Fruit fly (Drosophila melanogaster) whole organism, embryonic: ENCODE measurements around the gene CG14961.

Experiments used
- Aef1 ChIP-seq: fragments of 200-800 bp; sonication (Bioruptor generic); IDR thresholded peaks from 3 replicates; pipeline ENCODE4 v1.3.6; 2022; ENCODE audit warnings: missing biosample characterization, missing genetic modification characterization
- Antp ChIP-seq: fragments of 200-800 bp; sonication (Bioruptor generic); optimal IDR thresholded peaks from 3 replicates; lab custom pipeline; 2016; ENCODE audit warnings: missing biosample characterization, missing genetic modification characterization
- CG10267 ChIP-seq: fragments of 200-800 bp; sonication (Bioruptor generic); optimal IDR thresholded peaks from 2 replicates; lab custom pipeline; 2018; ENCODE audit warnings: missing biosample characterization, mild to moderate bottlenecking, missing genetic modification characterization, moderate library complexity
- CG10654 ChIP-seq: fragments of 200-800 bp; sonication (Bioruptor generic); optimal IDR thresholded peaks from 2 replicates; lab custom pipeline; 2016; ENCODE audit warnings: missing biosample characterization, missing genetic modification characterization
- CG11504 ChIP-seq: fragments of 200-800 bp; sonication (Bioruptor generic); optimal IDR thresholded peaks from 3 replicates; lab custom pipeline; 2019; ENCODE audit warnings: missing biosample characterization, mild to moderate bottlenecking, missing genetic modification characterization, moderate library complexity
- CG12071 ChIP-seq: fragments of 200-800 bp; sonication (Bioruptor generic); optimal IDR thresholded peaks from 3 replicates; lab custom pipeline; 2018; ENCODE audit warnings: missing biosample characterization, mild to moderate bottlenecking, missing genetic modification characterization
- CG12104 ChIP-seq: fragments of 200-800 bp; sonication (Bioruptor generic); optimal IDR thresholded peaks from 3 replicates; lab custom pipeline; 2016; ENCODE audit warnings: missing biosample characterization, missing genetic modification characterization
- CG1529 ChIP-seq: fragments of 200-800 bp; sonication (Bioruptor generic); optimal IDR thresholded peaks from 3 replicates; lab custom pipeline; 2018; ENCODE audit warnings: missing biosample characterization, missing genetic modification characterization
- CG16779 ChIP-seq: fragments of 200-800 bp; sonication (Bioruptor generic); IDR thresholded peaks from 2 replicates; pipeline ENCODE4 v1.3.6; 2022; ENCODE audit warnings: missing biosample characterization, missing genetic modification characterization
- CG18599 ChIP-seq: fragments of 200-800 bp; sonication (Bioruptor generic); optimal IDR thresholded peaks from 3 replicates; lab custom pipeline; 2017; ENCODE audit warnings: missing biosample characterization, missing genetic modification characterization, mild to moderate bottlenecking, moderate library complexity, missing genetic modification reagents
- CG2889 ChIP-seq: fragments of 200-800 bp; sonication (Bioruptor generic); IDR thresholded peaks from 3 replicates; pipeline ENCODE4 v1.3.6; 2022; ENCODE audit warnings: missing biosample characterization, missing genetic modification characterization
- CG4730 ChIP-seq: fragments of 200-800 bp; sonication (Bioruptor generic); IDR thresholded peaks from 2 replicates; pipeline ENCODE4 v1.3.6; 2022; ENCODE audit warnings: missing biosample characterization, missing genetic modification characterization
- CG5180 ChIP-seq: fragments of 200-800 bp; sonication (Bioruptor generic); optimal IDR thresholded peaks from 3 replicates; lab custom pipeline; 2017; ENCODE audit warnings: missing biosample characterization, missing genetic modification characterization, mild to moderate bottlenecking, moderate library complexity, missing genetic modification reagents
- CG5953 ChIP-seq: fragments of 200-800 bp; sonication (Bioruptor generic); IDR thresholded peaks from 2 replicates; pipeline ENCODE4 v1.3.6; 2022; ENCODE audit warnings: missing biosample characterization, missing genetic modification characterization
- CG6254 ChIP-seq: fragments of 200-800 bp; sonication (Bioruptor generic); optimal IDR thresholded peaks from 3 replicates; lab custom pipeline; 2017; ENCODE audit warnings: mild to moderate bottlenecking, missing biosample characterization, missing genetic modification reagents, missing genetic modification characterization
- CG8478 ChIP-seq: fragments of >200 bp; optimal IDR thresholded peaks from 2 replicates; lab custom pipeline; 2018
- CoRest ChIP-seq: fragments of 200-800 bp; sonication (Bioruptor generic); optimal IDR thresholded peaks from 3 replicates; lab custom pipeline; 2018; ENCODE audit warnings: missing biosample characterization, mild to moderate bottlenecking, missing genetic modification characterization, moderate library complexity
- Deaf1 ChIP-seq: fragments of 200-800 bp; optimal IDR thresholded peaks from 3 replicates; lab custom pipeline; 2019; ENCODE audit warnings: missing biosample characterization, mild to moderate bottlenecking, missing genetic modification characterization, moderate library complexity
- Dp ChIP-seq: fragments of 200-800 bp; sonication (Bioruptor generic); optimal IDR thresholded peaks from 2 replicates; lab custom pipeline; 2018; ENCODE audit warnings: missing biosample characterization, mild to moderate bottlenecking, missing genetic modification characterization, moderate library complexity
- Fer3 ChIP-seq: fragments of 200-800 bp; sonication (Bioruptor generic); optimal IDR thresholded peaks from 2 replicates; lab custom pipeline; 2018; ENCODE audit warnings: missing biosample characterization, mild to moderate bottlenecking, missing genetic modification characterization, moderate library complexity
- MBD-R2 ChIP-seq: fragments of 200-800 bp; sonication (Bioruptor generic); IDR thresholded peaks from 2 replicates; pipeline ENCODE4 v1.3.6; 2022; ENCODE audit warnings: missing biosample characterization, missing genetic modification characterization
- Med ChIP-seq: fragments of 200-800 bp; sonication (Bioruptor generic); peaks from one replicate; lab custom pipeline; 2016; ENCODE audit warnings: missing biosample characterization, missing genetic modification characterization, mild to moderate bottlenecking, inconsistent platforms, moderate library complexity
- Ptx1 ChIP-seq: fragments of 200-800 bp; sonication (Bioruptor generic); IDR thresholded peaks from 2 replicates; pipeline ENCODE4 v1.3.6; 2022; ENCODE audit warnings: missing biosample characterization, missing genetic modification characterization
- Tbp ChIP-seq: fragments of >200 bp; optimal IDR thresholded peaks from 2 replicates; lab custom pipeline; 2018; ENCODE audit warnings: missing biosample characterization, missing genetic modification characterization
- Usf ChIP-seq: fragments of 200-800 bp; sonication (Bioruptor generic); optimal IDR thresholded peaks from 2 replicates; lab custom pipeline; 2017; ENCODE audit warnings: missing genotype, missing biosample characterization, missing genetic modification characterization
- Xbp1 ChIP-seq: fragments of 200-800 bp; sonication (Bioruptor generic); optimal IDR thresholded peaks from 3 replicates; lab custom pipeline; 2016; ENCODE audit warnings: missing biosample characterization, mild to moderate bottlenecking, missing genetic modification characterization
- Xrp1 ChIP-seq: fragments of 200-800 bp; sonication (Bioruptor generic); IDR thresholded peaks from 2 replicates; pipeline ENCODE4 v1.3.6; 2022; ENCODE audit warnings: missing biosample characterization, missing genetic modification characterization
- aop ChIP-seq: fragments of 200-800 bp; sonication (Bioruptor generic); IDR thresholded peaks from 2 replicates; pipeline ENCODE4 v1.3.6; 2022; ENCODE audit warnings: missing biosample characterization, missing genetic modification characterization
- ara ChIP-seq: fragments of 200-800 bp; sonication (Bioruptor generic); IDR thresholded peaks from 2 replicates; pipeline ENCODE4 v1.3.6; 2022; ENCODE audit warnings: missing biosample characterization, missing genetic modification characterization
- ato ChIP-seq: fragments of 200-800 bp; sonication (Bioruptor generic); IDR thresholded peaks from 2 replicates; pipeline ENCODE4 v1.3.6; 2022; ENCODE audit warnings: missing biosample characterization, missing genetic modification characterization; ENCODE audit not compliant: partially characterized antibody
- az2 ChIP-seq: fragments of 200-800 bp; sonication (Bioruptor generic); optimal IDR thresholded peaks from 3 replicates; lab custom pipeline; 2016; ENCODE audit warnings: missing biosample characterization, missing genetic modification characterization
- cwo ChIP-seq: fragments of 200-800 bp; sonication (Bioruptor generic); optimal IDR thresholded peaks from 3 replicates; lab custom pipeline; 2017; ENCODE audit warnings: missing biosample characterization, missing genetic modification characterization, mild to moderate bottlenecking, moderate library complexity, missing genetic modification reagents
- dmrt11E ChIP-seq: fragments of 200-800 bp; sonication (Bioruptor generic); optimal IDR thresholded peaks from 3 replicates; lab custom pipeline; 2018; ENCODE audit warnings: missing biosample characterization, mild to moderate bottlenecking, missing genetic modification characterization, moderate library complexity
- dmrt99B ChIP-seq: fragments of 200-800 bp; sonication (Bioruptor generic); optimal IDR thresholded peaks from 2 replicates; lab custom pipeline; 2018; ENCODE audit warnings: missing biosample characterization, mild to moderate bottlenecking, missing genetic modification characterization, moderate library complexity
- dpn ChIP-seq, 2 experiments: fragments of 200-800 bp; sonication (Bioruptor generic); optimal IDR thresholded peaks; 3 replicates each; lab custom pipeline; 2016; ENCODE audit warnings: missing biosample characterization in 2 of 2, missing genetic modification characterization in 2 of 2
- fd96Cb ChIP-seq: fragments of 200-800 bp; sonication (Bioruptor generic); optimal IDR thresholded peaks from 2 replicates; lab custom pipeline; 2018; ENCODE audit warnings: missing biosample characterization, mild to moderate bottlenecking, missing genetic modification characterization, moderate library complexity
- gsb-n ChIP-seq: fragments of 200-800 bp; sonication (Bioruptor generic); optimal IDR thresholded peaks from 3 replicates; lab custom pipeline; 2018; ENCODE audit warnings: missing biosample characterization, mild to moderate bottlenecking, missing genetic modification characterization
- inv ChIP-seq: fragments of 200-800 bp; sonication (Bioruptor generic); IDR thresholded peaks from 2 replicates; pipeline ENCODE4 v1.3.6; 2022; ENCODE audit warnings: missing biosample characterization, missing genetic modification characterization; ENCODE audit not compliant: partially characterized antibody
- lola ChIP-seq, 3 experiments: fragments of >200 bp in 2 of 3; fragments of 200-800 bp in 1 of 3; sonication (Bioruptor generic) in 1 of 3; optimal IDR thresholded peaks; 2 replicates each; lab custom pipeline; 2017 to 2019; ENCODE audit warnings: missing biosample characterization in 3 of 3, missing genetic modification characterization in 3 of 3, mild to moderate bottlenecking in 1 of 3, moderate library complexity in 1 of 3
- nmo ChIP-seq: fragments of 200-800 bp; sonication (Bioruptor generic); optimal IDR thresholded peaks from 2 replicates; lab custom pipeline; 2018; ENCODE audit warnings: missing biosample characterization, mild to moderate bottlenecking, missing genetic modification characterization, moderate library complexity
- odd ChIP-seq: fragments of 200-800 bp; sonication (Bioruptor generic); optimal IDR thresholded peaks from 2 replicates; lab custom pipeline; 2017; ENCODE audit warnings: missing biosample characterization, mild to moderate bottlenecking, missing genetic modification characterization
- pb ChIP-seq: fragments of 200-800 bp; sonication (Bioruptor generic); optimal IDR thresholded peaks from 3 replicates; lab custom pipeline; 2016; ENCODE audit warnings: missing biosample characterization, missing genetic modification characterization
- pum ChIP-seq: fragments of 200-800 bp; sonication (Bioruptor generic); optimal IDR thresholded peaks from 2 replicates; lab custom pipeline; 2016; ENCODE audit warnings: missing biosample characterization, missing genetic modification characterization
- slbo ChIP-seq: fragments of 200-800 bp; sonication (Bioruptor generic); IDR thresholded peaks from 2 replicates; pipeline ENCODE4 v1.3.6; 2022; ENCODE audit warnings: missing biosample characterization, missing genetic modification characterization
- stc ChIP-seq: fragments of 200-800 bp; sonication (Bioruptor generic); IDR thresholded peaks from 2 replicates; pipeline ENCODE4 v1.3.6; 2022; ENCODE audit warnings: missing biosample characterization, missing genetic modification characterization
- sug ChIP-seq: fragments of 200-800 bp; optimal IDR thresholded peaks from 2 replicates; lab custom pipeline; 2019; ENCODE audit warnings: missing biosample characterization, mild to moderate bottlenecking, missing genetic modification characterization, moderate library complexity
- tin ChIP-seq: fragments of 200-800 bp; sonication (Bioruptor generic); optimal IDR thresholded peaks from 3 replicates; lab custom pipeline; 2016; ENCODE audit warnings: missing biosample characterization, missing genetic modification characterization
- toy ChIP-seq: fragments of 200-800 bp; sonication (Bioruptor generic); IDR thresholded peaks from 2 replicates; pipeline ENCODE4 v1.3.6; 2022; ENCODE audit warnings: missing biosample characterization, missing genetic modification characterization
- vvl ChIP-seq: fragments of 200-800 bp; sonication (Bioruptor generic); IDR thresholded peaks from 2 replicates; pipeline ENCODE4 v1.3.6; 2022; ENCODE audit warnings: missing biosample characterization, missing genetic modification characterization
- yki ChIP-seq: fragments of >200 bp; optimal IDR thresholded peaks from 3 replicates; lab custom pipeline; 2018
- z ChIP-seq: fragments of 200-800 bp; sonication (Bioruptor generic); IDR thresholded peaks from 3 replicates; pipeline ENCODE4 v1.3.6; 2022; ENCODE audit warnings: missing biosample characterization, missing genetic modification characterization
- zf30C ChIP-seq: fragments of 200-800 bp; sonication (Bioruptor generic); optimal IDR thresholded peaks from 3 replicates; lab custom pipeline; 2018; ENCODE audit warnings: missing biosample characterization, mild to moderate bottlenecking, missing genetic modification characterization

The CG14961 gene

DNA sequence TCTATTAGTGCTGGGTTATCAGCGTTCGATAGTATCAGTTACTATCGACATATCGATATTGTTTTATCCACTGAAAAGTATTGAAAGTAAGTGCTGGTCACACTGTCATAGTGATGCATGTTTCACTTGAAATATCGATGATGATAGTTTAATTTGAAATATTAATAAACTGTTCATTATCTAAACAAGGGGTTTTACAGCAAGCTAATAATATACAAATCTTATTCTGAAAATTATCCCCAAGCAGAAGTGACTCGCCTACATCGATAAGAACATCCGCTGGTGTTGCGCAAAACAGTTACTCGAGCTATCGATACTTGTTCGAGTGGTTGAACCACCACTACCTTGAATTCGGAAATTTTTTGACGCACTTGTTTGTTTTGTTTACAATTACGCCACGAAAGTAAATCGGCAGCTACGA, 10.6 kb upstream of the CG14961 start, which contains the start of the genes PIG-C, CG12016 and Dpm2 (continued):
- no peak for TF ChIP-seq dmrt99B (tag; lab: Kevin White, UChicago)
- peak; percentile 53; the same call in 1 of the 2 replicates for TF ChIP-seq Xrp1
- TF ChIP-seq dpn (GFP tag; optimal IDR thresholded peaks at IDR 0.05; lab: Kevin White, UChicago), result peak; percentile 76 to 82
- TF ChIP-seq vvl (GFP tag; lab: Robert Waterston, UW), result peak; percentile 61
- 0 out of 3 replicates have a peak, but pooled peaks have one; percentile 38 for TF ChIP-seq CG2889 (GFP tag; lab: Robert Waterston, UW)
- peak; percentile 18 for TF ChIP-seq pb (GFP tag; lab: Kevin White, UChicago)
- no peak for TF ChIP-seq odd (GFP tag; lab: Kevin White, UChicago)
- TF ChIP-seq CG1529 (GFP tag; lab: Kevin White, UChicago), result no peak
- TF ChIP-seq Xbp1, result peak; percentile 76
- TF ChIP-seq zf30C (GFP tag; lab: Kevin White, UChicago), result no peak
- TF ChIP-seq Fer3 (tag; lab: Kevin White, UChicago), result peak; percentile 56
- no peak for TF ChIP-seq yki (lab: Kevin White, UChicago)
- TF ChIP-seq ato (GFP tag; lab: Robert Waterston, UW), result peak; percentile 91
- no peak for TF ChIP-seq stc
- TF ChIP-seq CG8478 (lab: Kevin White, UChicago), result no peak
- no peak for TF ChIP-seq CG5180
- TF ChIP-seq Usf (GFP tag; lab: Kevin White, UChicago), result peak; percentile 56
- peak; percentile 58 for TF ChIP-seq Deaf1 (tag; lab: Kevin White, UChicago)
- TF ChIP-seq CG4730, result peak; percentile 49; the same call in 1 of the 2 replicates
- no peak for TF ChIP-seq aop
- TF ChIP-seq CG16779 (GFP tag; lab: Robert Waterston, UW), result no peak
- TF ChIP-seq gsb-n, result no peak
- no peak for TF ChIP-seq z (GFP tag; lab: Robert Waterston, UW)
- no peak for TF ChIP-seq cwo (GFP tag; lab: Kevin White, UChicago)
- TF ChIP-seq CG18599 (GFP tag; lab: Kevin White, UChicago), result peak; percentile 64
- no peak for TF ChIP-seq ara (GFP tag; lab: Robert Waterston, UW)
- TF ChIP-seq tin (GFP tag; lab: Kevin White, UChicago), result peak; percentile 68
- TF ChIP-seq CG10267 (tag; lab: Kevin White, UChicago), result peak; percentile 75
- TF ChIP-seq pum (GFP tag; lab: Kevin White, UChicago), result peak; percentile 69
- no peak for TF ChIP-seq CG12071 (GFP tag; lab: Kevin White, UChicago)
- TF ChIP-seq Tbp (GFP tag; lab: Kevin White, UChicago), result peak; percentile 1
- TF ChIP-seq CG6254 (GFP tag; lab: Kevin White, UChicago), result no peak
- peak; percentile 54 for TF ChIP-seq Dp
- no peak for TF ChIP-seq CG5953
- TF ChIP-seq sug (tag; lab: Kevin White, UChicago), result peak; percentile 81
- TF ChIP-seq dmrt11E (tag; lab: Kevin White, UChicago), result peak; percentile 43
- TF ChIP-seq slbo (GFP tag; lab: Robert Waterston, UW), result peak; percentile 81
- TF ChIP-seq CG11504 (tag; lab: Kevin White, UChicago), result no peak
- peak; percentile 24 for TF ChIP-seq CG12104
- TF ChIP-seq MBD-R2, result peak; percentile 89
- peak; percentile 71 for TF ChIP-seq Antp (GFP tag; lab: Kevin White, UChicago)
- TF ChIP-seq CG10654 (GFP tag; lab: Kevin White, UChicago), result peak; percentile 22
- peak; percentile 44 for TF ChIP-seq Aef1 (GFP tag; lab: Robert Waterston, UW)
- TF ChIP-seq fd96Cb (tag; lab: Kevin White, UChicago), result peak; percentile 45
- peak; percentile 81 for TF ChIP-seq CoRest
- peak; percentile 93 for TF ChIP-seq Med (GFP tag; lab: Kevin White, UChicago)
- TF ChIP-seq nmo (GFP tag; lab: Kevin White, UChicago), result peak; percentile 88
- peak; percentile 69 for TF ChIP-seq Ptx1 (GFP tag; lab: Robert Waterston, UW)
- TF ChIP-seq inv (GFP tag; lab: Robert Waterston, UW), result peak; percentile 97
- peak; percentile 71 for TF ChIP-seq az2 (GFP tag; lab: Kevin White, UChicago)
- TF ChIP-seq lola (GFP tag; optimal IDR thresholded peaks at IDR 0.05; lab: Kevin White, UChicago), result peak in 1 of 3 experiments; percentile 62
- no peak for TF ChIP-seq toy (GFP tag; lab: Robert Waterston, UW)
